Worm (Caenorhabditis elegans) whole organism, L2 larva: Measurements from ENCODE around the gene tag-243.

Source experiments
- fos-1 ChIP-seq: fragments of 150-350 bp; optimal IDR thresholded peaks from 2 replicates; lab custom pipeline; 2014; ENCODE audit warnings: missing biosample characterization, missing genetic modification characterization
- sma-9 ChIP-seq, 2 experiments: fragments of 150-350 bp in 1 of 2; sonication (generic microtip) in 1 of 2; optimal IDR thresholded peaks; 2 replicates each; lab custom pipeline; 2014 to 2016; ENCODE audit warnings: missing genetic modification characterization in 2 of 2, mild to moderate bottlenecking in 1 of 2, missing biosample characterization in 1 of 2, missing compliant biosample characterization in 1 of 2, missing genetic modification reagents in 1 of 2, moderate library complexity in 1 of 2
- zag-1 ChIP-seq: fragments of 150-350 bp; optimal IDR thresholded peaks from 2 replicates; lab custom pipeline; 2014; ENCODE audit warnings: missing biosample characterization, missing genetic modification characterization

DNA sequence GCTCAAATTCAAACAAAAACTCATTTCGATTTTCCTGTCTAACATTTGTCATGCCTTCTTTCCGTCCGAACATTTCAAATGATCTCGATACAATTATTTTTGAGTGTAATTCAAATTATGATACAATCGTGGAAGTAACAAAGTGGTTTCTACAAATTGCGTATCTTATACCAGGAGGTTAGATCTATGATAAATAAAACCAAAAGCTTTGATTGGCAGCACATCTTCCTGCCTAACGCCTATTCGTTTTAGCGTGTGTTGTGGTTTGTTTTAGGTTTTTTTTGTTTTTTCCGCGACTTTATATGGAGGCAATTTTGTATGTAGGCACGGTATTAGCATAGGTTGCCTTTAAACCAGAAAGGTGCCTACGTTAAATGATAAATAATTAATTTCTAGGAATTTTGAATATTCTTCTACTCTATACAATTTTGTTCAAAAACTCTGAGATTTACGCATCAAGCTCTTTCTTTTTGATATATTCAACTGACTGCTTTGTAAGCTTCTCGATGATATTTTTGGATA is 8.2 kb downstream of the tag-243 start, which contains the start of gene srg-11:
- no peak for TF ChIP-seq sma-9 (GFP tag; optimal IDR thresholded peaks at IDR 0.05; lab: Kevin White, UChicago)
- TF ChIP-seq sma-9 (tag; optimal IDR thresholded peaks at IDR 0.05; lab: Kevin White, UChicago) = no peak
- no peak for TF ChIP-seq fos-1
- no peak for TF ChIP-seq zag-1
